Fruit fly (Drosophila melanogaster) whole organism, wandering third instar larva: ENCODE data around the gene CG15580.

Experiments used
- Abd-B ChIP-seq: fragments of >200 bp; optimal IDR thresholded peaks from 2 replicates; lab custom pipeline; 2017; ENCODE audit warnings: missing biosample characterization, missing genetic modification characterization
- CG32264 ChIP-seq: fragments of 200-800 bp; sonication (Bioruptor generic); optimal IDR thresholded peaks from 2 replicates; lab custom pipeline; 2016; ENCODE audit warnings: missing biosample characterization, missing genetic modification characterization
- CG9705 ChIP-seq: fragments of 200-800 bp; sonication (Bioruptor generic); optimal IDR thresholded peaks from 2 replicates; lab custom pipeline; 2018; ENCODE audit warnings: missing biosample characterization, mild to moderate bottlenecking, missing genetic modification characterization
- CrebA ChIP-seq: fragments of 200-800 bp; sonication (Bioruptor generic); optimal IDR thresholded peaks from 2 replicates; lab custom pipeline; 2016; ENCODE audit warnings: missing biosample characterization, mild to moderate bottlenecking, missing genetic modification characterization, borderline replicate concordance
- Dfd ChIP-seq: fragments of >200 bp; optimal IDR thresholded peaks from 2 replicates; lab custom pipeline; 2017; ENCODE audit warnings: missing biosample characterization, missing genetic modification characterization
- Dif ChIP-seq: fragments of 200-275, 200-300 bp; sonication (Bioruptor generic); optimal IDR thresholded peaks from 2 replicates; lab custom pipeline; 2018; ENCODE audit warnings: missing biosample characterization, missing genetic modification characterization; ENCODE audit not compliant: partially characterized antibody
- GATAd ChIP-seq: sonication (Bioruptor generic); optimal IDR thresholded peaks from 2 replicates; lab custom pipeline; 2016; ENCODE audit warnings: missing biosample characterization, missing genetic modification characterization
- HLH106 ChIP-seq: fragments of 200-800 bp; optimal IDR thresholded peaks from 3 replicates; lab custom pipeline; 2019; ENCODE audit warnings: missing biosample characterization, mild to moderate bottlenecking, missing genetic modification characterization, moderate library complexity
- Hnf4 ChIP-seq: fragments of 200-800 bp; sonication (Bioruptor generic); optimal IDR thresholded peaks from 2 replicates; lab custom pipeline; 2016; ENCODE audit warnings: missing biosample characterization, mild to moderate bottlenecking, missing genetic modification characterization
- Hr78 ChIP-seq: fragments of >200 bp; optimal IDR thresholded peaks from 2 replicates; lab custom pipeline; 2017; ENCODE audit warnings: missing biosample characterization, missing genetic modification characterization
- Hr83 ChIP-seq: fragments of 200-300 bp; sonication (Bioruptor generic); optimal IDR thresholded peaks from 2 replicates; lab custom pipeline; 2016; ENCODE audit warnings: missing biosample characterization, mild to moderate bottlenecking, missing genetic modification characterization, moderate library complexity; ENCODE audit not compliant: poor library complexity, severe bottlenecking
- Jra ChIP-seq: sonication (Bioruptor generic); optimal IDR thresholded peaks from 2 replicates; lab custom pipeline; 2016; ENCODE audit warnings: missing biosample characterization, missing genetic modification characterization
- Mio ChIP-seq: sonication (Bioruptor generic); optimal IDR thresholded peaks from 2 replicates; lab custom pipeline; 2016; ENCODE audit warnings: missing biosample characterization, missing genetic modification characterization
- Myc ChIP-seq: fragments of >200 bp; optimal IDR thresholded peaks from 2 replicates; lab custom pipeline; 2017
- N ChIP-seq: fragments of >200 bp; optimal IDR thresholded peaks from 2 replicates; lab custom pipeline; 2018; ENCODE audit warnings: missing biosample characterization, missing external identifiers, missing genetic modification characterization
- OdsH ChIP-seq: fragments of 200-800 bp; sonication (Bioruptor generic); optimal IDR thresholded peaks from 2 replicates; lab custom pipeline; 2016; ENCODE audit warnings: missing biosample characterization, mild to moderate bottlenecking, missing genetic modification characterization
- Rel ChIP-seq, 2 experiments: fragments of 200-800 bp; sonication (Bioruptor generic) in 1 of 2; optimal IDR thresholded peaks; 2 replicates in 1 of 2; 3 replicates in 1 of 2; lab custom pipeline; 2016 to 2019; ENCODE audit warnings: mild to moderate bottlenecking in 2 of 2, missing biosample characterization in 2 of 2, missing genetic modification characterization in 2 of 2, moderate library complexity in 1 of 2
- Sp1 ChIP-seq: fragments of 200-800 bp; sonication (Bioruptor generic); optimal IDR thresholded peaks from 3 replicates; lab custom pipeline; 2019; ENCODE audit warnings: missing biosample characterization, mild to moderate bottlenecking, missing genetic modification characterization, moderate library complexity
- Vsx2 ChIP-seq: fragments of 200-300, 225-300 bp; sonication (Bioruptor generic); optimal IDR thresholded peaks from 2 replicates; lab custom pipeline; 2018; ENCODE audit warnings: missing biosample characterization, missing genetic modification characterization; ENCODE audit not compliant: partially characterized antibody
- br ChIP-seq: fragments of 200-800 bp; sonication (Bioruptor generic); optimal IDR thresholded peaks from 2 replicates; lab custom pipeline; 2016; ENCODE audit warnings: missing biosample characterization, missing genetic modification characterization
- brk ChIP-seq: fragments of 200-800 bp; sonication (Bioruptor generic); optimal IDR thresholded peaks from 2 replicates; lab custom pipeline; 2016; ENCODE audit warnings: missing biosample characterization, mild to moderate bottlenecking, missing genetic modification characterization
- dl ChIP-seq, 2 experiments: fragments of 175-275, 200-275 bp in 1 of 2; fragments of 200-275 bp in 1 of 2; sonication (Bioruptor generic); optimal IDR thresholded peaks; lab custom pipeline; 2018; ENCODE audit warnings: mild to moderate bottlenecking in 2 of 2, missing biosample characterization in 2 of 2, missing genetic modification characterization in 2 of 2, moderate library complexity in 2 of 2; ENCODE audit not compliant: partially characterized antibody in 2 of 2, insufficient read depth in 1 of 2
- dmrt93B ChIP-seq: fragments of 200-800 bp; sonication (Bioruptor generic); optimal IDR thresholded peaks from 2 replicates; lab custom pipeline; 2018; ENCODE audit warnings: missing biosample characterization, mild to moderate bottlenecking, missing genetic modification characterization
- dsf ChIP-seq: sonication (Bioruptor generic); optimal IDR thresholded peaks from 2 replicates; lab custom pipeline; 2016; ENCODE audit warnings: missing biosample characterization, missing genetic modification characterization, borderline replicate concordance
- ey ChIP-seq: fragments of 200-800 bp; sonication (Bioruptor generic); optimal IDR thresholded peaks from 2 replicates; lab custom pipeline; 2016; ENCODE audit warnings: missing biosample characterization, missing genetic modification characterization
- foxo ChIP-seq, 2 experiments: fragments of 200-800 bp; sonication (Bioruptor generic); optimal IDR thresholded peaks; 2 replicates in 1 of 2; 3 replicates in 1 of 2; lab custom pipeline; 2016 to 2017; ENCODE audit warnings: missing biosample characterization in 2 of 2, missing genetic modification characterization in 2 of 2
- fru ChIP-seq: fragments of 200-800 bp; sonication (Bioruptor generic); optimal IDR thresholded peaks from 3 replicates; lab custom pipeline; 2016; ENCODE audit warnings: missing biosample characterization, mild to moderate bottlenecking, missing genetic modification characterization
- h ChIP-seq: fragments of 200-800 bp; sonication (Bioruptor generic); optimal IDR thresholded peaks from 3 replicates; lab custom pipeline; 2016; ENCODE audit warnings: missing biosample characterization, mild to moderate bottlenecking, missing genetic modification characterization
- jim ChIP-seq: fragments of 175-275, 200-325 bp; sonication (Bioruptor generic); optimal IDR thresholded peaks from 2 replicates; lab custom pipeline; 2016; ENCODE audit warnings: missing biosample characterization, mild to moderate bottlenecking, missing genetic modification characterization
- lola ChIP-seq: fragments of >200 bp; optimal IDR thresholded peaks from 2 replicates; lab custom pipeline; 2017; ENCODE audit warnings: missing biosample characterization, missing genetic modification characterization
- pan ChIP-seq: fragments of >200 bp; optimal IDR thresholded peaks from 2 replicates; lab custom pipeline; 2017
- psq ChIP-seq: fragments of 200-800 bp; sonication (Bioruptor generic); optimal IDR thresholded peaks from 3 replicates; lab custom pipeline; 2017; ENCODE audit warnings: missing biosample characterization, mild to moderate bottlenecking, missing genetic modification characterization, moderate library complexity
- rgr ChIP-seq: fragments of 200-800 bp; sonication (Bioruptor generic); optimal IDR thresholded peaks from 3 replicates; lab custom pipeline; 2016; ENCODE audit warnings: missing biosample characterization, mild to moderate bottlenecking, missing genetic modification characterization
- sage ChIP-seq: fragments of 200-800 bp; sonication (Bioruptor generic); optimal IDR thresholded peaks from 2 replicates; lab custom pipeline; 2016; ENCODE audit warnings: missing biosample characterization, mild to moderate bottlenecking, missing genetic modification characterization
- sv ChIP-seq: fragments of 200-800 bp; sonication (Bioruptor generic); optimal IDR thresholded peaks from 3 replicates; lab custom pipeline; 2016; ENCODE audit warnings: missing biosample characterization, missing genetic modification characterization
- tai ChIP-seq: sonication (Bioruptor generic); optimal IDR thresholded peaks from 2 replicates; lab custom pipeline; 2016; ENCODE audit warnings: missing biosample characterization, missing genetic modification characterization
- usp ChIP-seq: fragments of >200 bp; optimal IDR thresholded peaks from 2 replicates; lab custom pipeline; 2017; ENCODE audit warnings: missing biosample characterization, missing genetic modification characterization
- woc ChIP-seq: sonication (Bioruptor generic); optimal IDR thresholded peaks from 2 replicates; lab custom pipeline; 2016; ENCODE audit warnings: missing biosample characterization, mild to moderate bottlenecking, missing genetic modification characterization

Gene CG15580

dm6 chr3R:6007123-6008000 is 50.0 kb downstream of the CG15580 start:
- TF ChIP-seq CG9705 (no peak), psq (GFP tag; lab: Kevin White, UChicago) (peak; percentile 94), Vsx2 (GFP tag; lab: Kevin White, UChicago) (no peak), dsf (GFP tag; lab: Kevin White, UChicago) (no peak), woc (peak; percentile 28), Rel (GFP tag; optimal IDR thresholded peaks at IDR 0.05; lab: Kevin White, UChicago) (peak; percentile 38), Rel (tag; optimal IDR thresholded peaks at IDR 0.05; lab: Kevin White, UChicago) (peak; percentile 34), dl (GFP tag; optimal IDR thresholded peaks at IDR 0.05; lab: Kevin White, UChicago; ENCODE audit: insufficient read depth in 1 of 2, partially characterized antibody in 2 of 2) (peak in 1 of 2 experiments; percentile 57), Sp1 (GFP tag; lab: Kevin White, UChicago) (peak; percentile 45), HLH106 (peak; percentile 4), sage (GFP tag; lab: Kevin White, UChicago) (peak; percentile 62), jim (GFP tag; lab: Kevin White, UChicago) (peak; percentile 81), brk (peak; percentile 77), CrebA (GFP tag; lab: Kevin White, UChicago) (peak; percentile 56), lola (GFP tag; lab: Kevin White, UChicago) (no peak), foxo (GFP tag; optimal IDR thresholded peaks at IDR 0.05; lab: Kevin White, UChicago) (peak in 1 of 2 experiments; percentile 41), Hr78 (GFP tag; lab: Kevin White, UChicago) (no peak), Jra (GFP tag; lab: Kevin White, UChicago) (peak; percentile 58), usp (GFP tag; lab: Kevin White, UChicago) (no peak), tai (peak; percentile 51), Mio (GFP tag; lab: Kevin White, UChicago) (no peak), pan (lab: Kevin White, UChicago) (no peak), CG32264 (GFP tag; lab: Kevin White, UChicago) (no peak), dmrt93B (GFP tag; lab: Kevin White, UChicago) (no peak), Dfd (GFP tag; lab: Kevin White, UChicago) (no peak), sv (no peak), GATAd (GFP tag; lab: Kevin White, UChicago) (no peak), ey (GFP tag; lab: Kevin White, UChicago) (no peak), Dif (GFP tag; lab: Kevin White, UChicago) (peak; percentile 47), Hnf4 (peak; percentile 36), N (GFP tag; lab: Kevin White, UChicago) (peak; percentile 19), br (peak; percentile 16), Myc (lab: Kevin White, UChicago) (peak; percentile 70), Hr83 (GFP tag; lab: Kevin White, UChicago) (peak; percentile 91), Abd-B (GFP tag; lab: Kevin White, UChicago) (no peak), fru (GFP tag; lab: Kevin White, UChicago) (peak; percentile 8), rgr (GFP tag; lab: Kevin White, UChicago) (peak; percentile 51), OdsH (GFP tag; lab: Kevin White, UChicago) (no peak), h (GFP tag; lab: Kevin White, UChicago) (peak; percentile 56)

- no peak for TF ChIP-seq psq (GFP tag; lab: Kevin White, UChicago)
- TF ChIP-seq Sp1 (GFP tag; lab: Kevin White, UChicago): no peak
- TF ChIP-seq pan (lab: Kevin White, UChicago): no peak
- no peak for TF ChIP-seq Mio (GFP tag; lab: Kevin White, UChicago)
- no peak for TF ChIP-seq GATAd (GFP tag; lab: Kevin White, UChicago)
- no peak for TF ChIP-seq N (GFP tag; lab: Kevin White, UChicago)
- no peak for TF ChIP-seq Hr83 (GFP tag; lab: Kevin White, UChicago)
- no peak for TF ChIP-seq tai
- TF ChIP-seq lola (GFP tag; lab: Kevin White, UChicago): no peak
- no peak for TF ChIP-seq Myc (lab: Kevin White, UChicago)
- TF ChIP-seq Jra (GFP tag; lab: Kevin White, UChicago): no peak
- TF ChIP-seq usp (GFP tag; lab: Kevin White, UChicago): no peak
- no peak for TF ChIP-seq sv
- no peak for TF ChIP-seq br
- no peak for TF ChIP-seq woc
- TF ChIP-seq Hr78 (GFP tag; lab: Kevin White, UChicago): no peak
- no peak for TF ChIP-seq foxo (GFP tag; optimal IDR thresholded peaks at IDR 0.05; lab: Kevin White, UChicago)
- no peak for TF ChIP-seq Rel (GFP tag; optimal IDR thresholded peaks at IDR 0.05; lab: Kevin White, UChicago)
- no peak for TF ChIP-seq Rel (tag; optimal IDR thresholded peaks at IDR 0.05; lab: Kevin White, UChicago)
- TF ChIP-seq, all 38 proteins: peak for 0
These were observed 50.7 kb downstream of the CG15580 start for dm6 chr3R:6006595-6006994.
